Fruit fly (Drosophila melanogaster): ENCODE measurements around the gene CG7044.

CG7044 gene

DNA sequence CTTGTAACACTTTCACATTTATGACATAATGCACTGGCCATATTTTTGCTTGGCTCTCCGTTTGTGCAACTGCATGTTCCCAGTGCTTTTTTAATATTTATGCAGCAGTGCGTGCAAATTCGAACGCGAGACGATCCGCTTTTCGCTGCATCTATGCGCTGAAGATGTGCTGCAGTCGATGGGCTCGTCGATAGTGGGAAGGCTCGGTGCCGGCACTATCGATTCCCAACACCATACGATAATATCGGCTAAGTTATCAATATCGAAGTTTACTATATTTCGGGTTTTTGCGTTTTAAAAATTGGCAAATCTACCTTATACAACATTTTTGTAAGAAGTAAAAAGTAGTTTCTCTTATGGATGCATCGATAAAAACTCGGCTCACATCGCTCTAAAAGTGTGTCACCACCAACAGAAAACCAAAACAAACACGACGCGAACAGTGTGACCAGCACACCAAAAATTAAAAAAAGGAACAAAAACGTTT, 3.8 kb downstream of the CG7044 start, which contains the start of gene RhoGAP93B (continued):
- peak; percentile 55 for TF ChIP-seq nom (GFP tag; optimal IDR thresholded peaks at IDR 0.05)
- TF ChIP-seq Drgx (GFP tag; IDR thresholded peaks at IDR 0.05): peak; percentile 82
- TF ChIP-seq CG18262 (tag; optimal IDR thresholded peaks at IDR 0.05): peak; percentile 72
- TF ChIP-seq CG32767 (GFP tag; IDR thresholded peaks at IDR 0.05): peak; percentile 80; the same call in 1 of the 2 replicates
- peak; percentile 87 for TF ChIP-seq Oaz (GFP tag; IDR thresholded peaks at IDR 0.05)
- TF ChIP-seq CG11398 (GFP tag; optimal IDR thresholded peaks at IDR 0.05): peak; percentile 83
- TF ChIP-seq BEAF-32 (GFP tag; optimal IDR thresholded peaks at IDR 0.05): peak; percentile 100
- peak; percentile 92 for TF ChIP-seq Myb (GFP tag; optimal IDR thresholded peaks at IDR 0.05)
- TF ChIP-seq p53 (GFP tag; optimal IDR thresholded peaks at IDR 0.05): peak; percentile 56
- peak; percentile 83 for TF ChIP-seq ind (GFP tag; optimal IDR thresholded peaks at IDR 0.05)
- peak; percentile 71 for TF ChIP-seq sima (GFP tag; optimal IDR thresholded peaks at IDR 0.05)
- peak; percentile 63 for TF ChIP-seq NK7.1 (GFP tag; optimal IDR thresholded peaks at IDR 0.05)
- peak; percentile 26 for TF ChIP-seq CG10462 (GFP tag; optimal IDR thresholded peaks at IDR 0.05)
- TF ChIP-seq CG18764 (GFP tag; optimal IDR thresholded peaks at IDR 0.05): peak; percentile 63
- TF ChIP-seq Oli (tag; optimal IDR thresholded peaks at IDR 0.05): peak; percentile 63
- TF ChIP-seq kay (GFP tag; optimal IDR thresholded peaks at IDR 0.05): peak; percentile 64
- TF ChIP-seq CG12299 (tag; optimal IDR thresholded peaks at IDR 0.05): peak; percentile 83
- no peak for TF ChIP-seq CG5180 (GFP tag; optimal IDR thresholded peaks at IDR 0.05)
- TF ChIP-seq CG1602 (GFP tag; optimal IDR thresholded peaks at IDR 0.05): peak; percentile 74
- peak; percentile 86 for TF ChIP-seq CG1603 (tag; optimal IDR thresholded peaks at IDR 0.05)
- TF ChIP-seq chn (GFP tag; optimal IDR thresholded peaks at IDR 0.05): peak; percentile 86
- TF ChIP-seq Nf-YB (GFP tag; optimal IDR thresholded peaks at IDR 0.05): peak; percentile 53
- TF ChIP-seq dimm (GFP tag; IDR thresholded peaks at IDR 0.05): peak; percentile 73
- TF ChIP-seq CG13296 (GFP tag; optimal IDR thresholded peaks at IDR 0.05): peak; percentile 64
- TF ChIP-seq vnd (GFP tag; IDR thresholded peaks at IDR 0.05; ENCODE audit: partially characterized antibody): peak; percentile 100
- TF ChIP-seq Ets65A (GFP tag): peak; percentile 99
- peak; percentile 93 for TF ChIP-seq HLH3B (GFP tag; IDR thresholded peaks at IDR 0.05)
- peak in 1 of 2 experiments; percentile 20 for TF ChIP-seq eve (GFP tag; optimal IDR thresholded peaks at IDR 0.05)
- peak; percentile 85 for TF ChIP-seq CG1647 (GFP tag; optimal IDR thresholded peaks at IDR 0.05)
- peak; percentile 78 for TF ChIP-seq CG4424 (GFP tag; optimal IDR thresholded peaks at IDR 0.05)
- TF ChIP-seq pzg (GFP tag; optimal IDR thresholded peaks at IDR 0.05): peak; percentile 94
- peak; percentile 100 for TF ChIP-seq mld (GFP tag; IDR thresholded peaks at IDR 0.05; ENCODE audit: partially characterized antibody)
- TF ChIP-seq abd-A (tag; optimal IDR thresholded peaks at IDR 0.05): no peak
- TF ChIP-seq CG18476 (GFP tag; optimal IDR thresholded peaks at IDR 0.05): peak; percentile 80
- peak; percentile 92 for TF ChIP-seq jumu (GFP tag; optimal IDR thresholded peaks at IDR 0.05)
- TF ChIP-seq prd (optimal IDR thresholded peaks at IDR 0.05): no peak
- TF ChIP-seq prd (GFP tag; IDR thresholded peaks at IDR 0.05): peak; percentile 96
- TF ChIP-seq CG3281 (GFP tag; optimal IDR thresholded peaks at IDR 0.05): peak; percentile 74
- TF ChIP-seq repo (GFP tag; optimal IDR thresholded peaks at IDR 0.05): peak; percentile 76
- TF ChIP-seq CG13894 (tag; optimal IDR thresholded peaks at IDR 0.05): no peak
- TF ChIP-seq Hmr (GFP tag; optimal IDR thresholded peaks at IDR 0.05): peak; percentile 79
- peak; percentile 35 for TF ChIP-seq CG6765 (GFP tag; optimal IDR thresholded peaks at IDR 0.05)
- peak; percentile 78 for TF ChIP-seq Side (GFP tag; optimal IDR thresholded peaks at IDR 0.05)
- TF ChIP-seq fru (optimal IDR thresholded peaks at IDR 0.05): no peak
- peak; percentile 99 for TF ChIP-seq CG7963 (GFP tag; IDR thresholded peaks at IDR 0.05; ENCODE audit: partially characterized antibody)
- peak; percentile 32 for TF ChIP-seq CG6654 (GFP tag; optimal IDR thresholded peaks at IDR 0.05)
- peak; percentile 92 for TF ChIP-seq sens-2 (GFP tag; IDR thresholded peaks at IDR 0.05)
- peak; percentile 93 for TF ChIP-seq CG13624 (GFP tag; optimal IDR thresholded peaks at IDR 0.05)
- no peak for TF ChIP-seq ash1 (GFP tag; optimal IDR thresholded peaks at IDR 0.05)
- peak; percentile 82 for TF ChIP-seq Fer2 (tag; optimal IDR thresholded peaks at IDR 0.05)
- TF ChIP-seq CG7357 (GFP tag; IDR thresholded peaks at IDR 0.05): peak; percentile 79; the same call in 2 of the 3 replicates
